Fruit fly (Drosophila melanogaster) whole organism, embryonic: ENCODE data around the gene CG32373.

Source experiments
- Blimp-1 ChIP-seq: fragments of 200-800 bp; sonication (Bioruptor generic); optimal IDR thresholded peaks from 3 replicates; lab custom pipeline; 2018; ENCODE audit warnings: missing biosample characterization, missing genetic modification characterization, mild to moderate bottlenecking, moderate library complexity, missing genetic modification reagents
- BtbVII ChIP-seq: fragments of 200-800 bp; sonication (Bioruptor generic); optimal IDR thresholded peaks from 3 replicates; lab custom pipeline; 2017; ENCODE audit warnings: missing biosample characterization, mild to moderate bottlenecking, missing genetic modification characterization
- CG10431 ChIP-seq: fragments of 200-800 bp; sonication (Bioruptor generic); optimal IDR thresholded peaks from 3 replicates; lab custom pipeline; 2018; ENCODE audit warnings: missing biosample characterization, mild to moderate bottlenecking, missing genetic modification characterization
- CG13123 ChIP-seq: fragments of 200-800 bp; sonication (Bioruptor generic); optimal IDR thresholded peaks from 2 replicates; lab custom pipeline; 2016; ENCODE audit warnings: missing biosample characterization, missing genetic modification characterization
- CG2129 ChIP-seq: fragments of 200-800 bp; sonication (Bioruptor generic); IDR thresholded peaks from 2 replicates; pipeline ENCODE4 v1.3.6; 2022; ENCODE audit warnings: missing biosample characterization, missing genetic modification characterization; ENCODE audit not compliant: partially characterized antibody
- CG2202 ChIP-seq: fragments of 200-800 bp; sonication (Bioruptor generic); optimal IDR thresholded peaks from 2 replicates; lab custom pipeline; 2018; ENCODE audit warnings: missing biosample characterization, mild to moderate bottlenecking, missing genetic modification characterization
- CG34422 ChIP-seq: fragments of 200-800 bp; sonication (Bioruptor generic); IDR thresholded peaks from 3 replicates; pipeline ENCODE4 v1.3.6; 2022; ENCODE audit warnings: missing biosample characterization, missing genetic modification characterization
- CG3838 ChIP-seq: fragments of 200-800 bp; sonication (Bioruptor generic); optimal IDR thresholded peaks from 3 replicates; lab custom pipeline; 2016; ENCODE audit warnings: missing biosample characterization, missing genetic modification characterization
- CG4282 ChIP-seq: fragments of 200-800 bp; sonication (Bioruptor generic); optimal IDR thresholded peaks from 2 replicates; lab custom pipeline; 2016; ENCODE audit warnings: missing biosample characterization, missing genetic modification characterization
- CG6254 ChIP-seq: fragments of 200-800 bp; sonication (Bioruptor generic); optimal IDR thresholded peaks from 3 replicates; lab custom pipeline; 2017; ENCODE audit warnings: mild to moderate bottlenecking, missing biosample characterization, missing genetic modification reagents, missing genetic modification characterization
- CG7556 ChIP-seq: fragments of 200-800 bp; sonication (Bioruptor generic); optimal IDR thresholded peaks from 2 replicates; lab custom pipeline; 2017; ENCODE audit warnings: missing biosample characterization, mild to moderate bottlenecking, missing genetic modification characterization
- CG7928 ChIP-seq: fragments of 200-800 bp; sonication (Bioruptor generic); optimal IDR thresholded peaks from 2 replicates; lab custom pipeline; 2017; ENCODE audit warnings: missing biosample characterization, mild to moderate bottlenecking, missing genetic modification characterization
- CG8359 ChIP-seq: fragments of 200-800 bp; sonication (Bioruptor generic); optimal IDR thresholded peaks from 2 replicates; lab custom pipeline; 2017; ENCODE audit warnings: missing biosample characterization, mild to moderate bottlenecking, missing genetic modification characterization, borderline replicate concordance
- D19B ChIP-seq: fragments of 200-800 bp; sonication (Bioruptor generic); optimal IDR thresholded peaks from 2 replicates; lab custom pipeline; 2017; ENCODE audit warnings: missing biosample characterization, mild to moderate bottlenecking, missing genetic modification characterization
- Dbx ChIP-seq: fragments of 200-800 bp; sonication (Bioruptor generic); IDR thresholded peaks from 3 replicates; pipeline ENCODE4 v1.3.6; 2022; ENCODE audit warnings: missing biosample characterization, missing genetic modification characterization
- Dfd ChIP-seq, 2 experiments: fragments of >200 bp; optimal IDR thresholded peaks; 2 replicates each; lab custom pipeline; 2017; ENCODE audit warnings: missing biosample characterization in 2 of 2, missing genetic modification characterization in 2 of 2
- Doc3 ChIP-seq: fragments of 200-800 bp; sonication (Bioruptor generic); IDR thresholded peaks from 3 replicates; pipeline ENCODE4 v1.3.6; 2022; ENCODE audit warnings: missing biosample characterization, missing genetic modification characterization; ENCODE audit not compliant: partially characterized antibody
- E2f2 ChIP-seq: fragments of 200-800 bp; sonication (Bioruptor generic); IDR thresholded peaks from 2 replicates; pipeline ENCODE4 v1.3.6; 2022; ENCODE audit warnings: missing biosample characterization, missing genetic modification characterization
- ERR ChIP-seq: fragments of 200-800 bp; sonication (Bioruptor generic); optimal IDR thresholded peaks from 2 replicates; lab custom pipeline; 2016; ENCODE audit warnings: missing biosample characterization, missing genetic modification characterization
- Gsc ChIP-seq: fragments of 200-800 bp; sonication (Bioruptor generic); IDR thresholded peaks from 2 replicates; pipeline ENCODE4 v1.3.6; 2022; ENCODE audit warnings: missing biosample characterization, missing genetic modification characterization
- MTF-1 ChIP-seq: fragments of 200-800 bp; sonication (Bioruptor generic); optimal IDR thresholded peaks from 2 replicates; lab custom pipeline; 2018; ENCODE audit warnings: missing biosample characterization, mild to moderate bottlenecking, missing genetic modification characterization, borderline replicate concordance
- Med ChIP-seq: fragments of 200-800 bp; sonication (Bioruptor generic); peaks from one replicate; lab custom pipeline; 2016; ENCODE audit warnings: missing biosample characterization, missing genetic modification characterization, mild to moderate bottlenecking, inconsistent platforms, moderate library complexity
- Opbp ChIP-seq: fragments of 200-800 bp; sonication (Bioruptor generic); IDR thresholded peaks from 3 replicates; pipeline ENCODE4 v1.3.6; 2022; ENCODE audit warnings: missing biosample characterization, missing genetic modification characterization; ENCODE audit not compliant: partially characterized antibody
- Pdp1 ChIP-seq, 2 experiments: fragments of 200-800 bp; sonication (Bioruptor generic); optimal IDR thresholded peaks; 3 replicates each; lab custom pipeline; 2016; ENCODE audit warnings: missing biosample characterization in 2 of 2, missing genetic modification characterization in 2 of 2, mild to moderate bottlenecking in 1 of 2, moderate library complexity in 1 of 2
- Ssrp ChIP-seq: fragments of 200-800 bp; sonication (Bioruptor generic); optimal IDR thresholded peaks from 2 replicates; lab custom pipeline; 2018; ENCODE audit warnings: missing biosample characterization, mild to moderate bottlenecking, missing genetic modification characterization, moderate library complexity
- Vsx1 ChIP-seq: fragments of 200-800 bp; sonication (Bioruptor generic); optimal IDR thresholded peaks from 2 replicates; lab custom pipeline; 2017; ENCODE audit warnings: missing biosample characterization, mild to moderate bottlenecking, missing genetic modification characterization, missing genetic modification reagents
- ab ChIP-seq: fragments of 200-800 bp; sonication (Bioruptor generic); optimal IDR thresholded peaks from 2 replicates; lab custom pipeline; 2016; ENCODE audit warnings: missing biosample characterization, missing genetic modification characterization
- bigmax ChIP-seq: fragments of 200-800 bp; sonication (Bioruptor generic); optimal IDR thresholded peaks from 2 replicates; lab custom pipeline; 2018; ENCODE audit warnings: missing biosample characterization, mild to moderate bottlenecking, missing genetic modification characterization
- cad ChIP-seq: fragments of >200 bp; optimal IDR thresholded peaks from 2 replicates; lab custom pipeline; 2017; ENCODE audit warnings: missing biosample characterization, missing genetic modification characterization
- caup ChIP-seq: fragments of 200-800 bp; sonication (Bioruptor generic); optimal IDR thresholded peaks from 3 replicates; lab custom pipeline; 2017; ENCODE audit warnings: missing biosample characterization, mild to moderate bottlenecking, missing genetic modification characterization, moderate library complexity; ENCODE audit not compliant: severe bottlenecking
- corto ChIP-seq: fragments of 200-800 bp; sonication (Bioruptor generic); optimal IDR thresholded peaks from 2 replicates; lab custom pipeline; 2016; ENCODE audit warnings: missing biosample characterization, mild to moderate bottlenecking, missing genetic modification characterization, moderate library complexity
- crc ChIP-seq: fragments of 200-800 bp; sonication (Bioruptor generic); optimal IDR thresholded peaks from 2 replicates; lab custom pipeline; 2016; ENCODE audit warnings: missing biosample characterization, missing genetic modification characterization
- crol ChIP-seq: fragments of 200-800 bp; sonication (Bioruptor generic); IDR thresholded peaks from 2 replicates; pipeline ENCODE4 v1.3.6; 2022; ENCODE audit warnings: missing biosample characterization, missing genetic modification characterization
- cwo ChIP-seq: fragments of 200-800 bp; sonication (Bioruptor generic); optimal IDR thresholded peaks from 3 replicates; lab custom pipeline; 2017; ENCODE audit warnings: missing biosample characterization, missing genetic modification characterization, mild to moderate bottlenecking, moderate library complexity, missing genetic modification reagents
- dan ChIP-seq: fragments of 200-800 bp; sonication (Bioruptor generic); IDR thresholded peaks from 2 replicates; pipeline ENCODE4 v1.3.6; 2022; ENCODE audit warnings: missing biosample characterization, missing genetic modification characterization
- emc ChIP-seq: fragments of 200-800 bp; sonication (Bioruptor generic); optimal IDR thresholded peaks from 2 replicates; lab custom pipeline; 2016; ENCODE audit warnings: missing biosample characterization, missing genetic modification characterization
- eve ChIP-seq, 2 experiments: fragments of >200 bp; optimal IDR thresholded peaks; 2 replicates each; lab custom pipeline; 2017; ENCODE audit warnings: missing biosample characterization in 2 of 2, missing genetic modification characterization in 2 of 2
- ewg ChIP-seq: fragments of 200-800 bp; sonication (Bioruptor generic); optimal IDR thresholded peaks from 3 replicates; lab custom pipeline; 2017; ENCODE audit warnings: mild to moderate bottlenecking, missing biosample characterization, missing genetic modification reagents, missing genetic modification characterization
- gcm2 ChIP-seq: fragments of 200-800 bp; sonication (Bioruptor generic); optimal IDR thresholded peaks from 2 replicates; lab custom pipeline; 2016; ENCODE audit warnings: missing biosample characterization, missing genetic modification characterization
- ham ChIP-seq: fragments of 200-800 bp; sonication (Bioruptor generic); IDR thresholded peaks from 2 replicates; pipeline ENCODE4 v1.3.6; 2022; ENCODE audit warnings: missing biosample characterization, missing genetic modification characterization
- lbe ChIP-seq: fragments of 200-800 bp; sonication (Bioruptor generic); optimal IDR thresholded peaks from 2 replicates; lab custom pipeline; 2016; ENCODE audit warnings: missing biosample characterization, mild to moderate bottlenecking, missing genetic modification characterization
- lov ChIP-seq, 2 experiments: fragments of 200-800 bp in 1 of 2; fragments of >200 bp in 1 of 2; sonication (Bioruptor generic) in 1 of 2; IDR thresholded peaks in 1 of 2; optimal IDR thresholded peaks in 1 of 2; 2 replicates in 1 of 2; 3 replicates in 1 of 2; pipeline versions ENCODE4 v1.3.6 to Lab custom; 2017 to 2022; ENCODE audit warnings: missing biosample characterization in 1 of 2, missing genetic modification characterization in 1 of 2
- onecut ChIP-seq: fragments of 200-800 bp; sonication (Bioruptor generic); IDR thresholded peaks from 2 replicates; pipeline ENCODE4 v1.3.6; 2022; ENCODE audit warnings: missing biosample characterization, missing genetic modification characterization
- sisA ChIP-seq: fragments of 200-800 bp; sonication (Bioruptor generic); IDR thresholded peaks from 2 replicates; pipeline ENCODE4 v1.3.6; 2022; ENCODE audit warnings: missing biosample characterization, missing genetic modification characterization
- slou ChIP-seq: fragments of 200-800 bp; sonication (Bioruptor generic); optimal IDR thresholded peaks from 3 replicates; lab custom pipeline; 2016; ENCODE audit warnings: missing biosample characterization, missing genetic modification characterization
- slp2 ChIP-seq: fragments of 200-800 bp; sonication (Bioruptor generic); optimal IDR thresholded peaks from 2 replicates; lab custom pipeline; 2016; ENCODE audit warnings: missing biosample characterization, missing genetic modification characterization
- sob ChIP-seq: fragments of 200-800 bp; sonication (Bioruptor generic); IDR thresholded peaks from 2 replicates; pipeline ENCODE4 v1.3.6; 2022; ENCODE audit warnings: missing biosample characterization, missing genetic modification characterization
- sug ChIP-seq: fragments of 200-800 bp; optimal IDR thresholded peaks from 2 replicates; lab custom pipeline; 2019; ENCODE audit warnings: missing biosample characterization, mild to moderate bottlenecking, missing genetic modification characterization, moderate library complexity
- trh ChIP-seq: fragments of 200-800 bp; sonication (Bioruptor generic); optimal IDR thresholded peaks from 2 replicates; lab custom pipeline; 2016; ENCODE audit warnings: missing biosample characterization, missing genetic modification characterization
- wdn ChIP-seq: fragments of 200-800 bp; sonication (Bioruptor generic); IDR thresholded peaks from 2 replicates; pipeline ENCODE4 v1.3.6; 2022; ENCODE audit warnings: missing biosample characterization, missing genetic modification characterization

CG32373 gene

DNA sequence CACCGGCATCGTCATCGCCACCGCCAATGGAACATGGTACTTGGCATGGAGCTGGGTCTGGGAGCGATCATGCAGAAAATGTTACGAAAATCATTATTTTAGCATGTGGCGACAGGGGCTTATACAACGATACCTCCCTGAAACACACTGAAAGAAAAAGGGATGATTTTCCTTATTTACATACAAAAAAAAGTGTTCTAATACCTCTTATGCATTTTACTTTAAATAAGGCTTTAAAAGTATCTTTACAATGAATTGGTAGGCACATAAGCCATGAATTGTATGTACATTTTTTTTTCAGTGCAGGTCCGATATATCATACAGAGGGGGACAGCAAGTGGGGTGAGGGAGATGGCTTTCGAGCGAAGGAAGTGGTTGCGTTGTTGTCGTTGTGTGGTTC, 36.1 kb upstream of the CG32373 start (continued):
- TF ChIP-seq MTF-1 (GFP tag; lab: Kevin White, UChicago) (no peak), CG6254 (no peak), CG7556 (GFP tag; lab: Kevin White, UChicago) (peak; percentile 10), gcm2 (no peak), CG34422 (no peak), CG4282 (GFP tag; lab: Kevin White, UChicago) (no peak), Dbx (GFP tag; lab: Robert Waterston, UW) (0 out of 3 replicates have a peak, but pooled peaks have one; percentile 25), corto (GFP tag; lab: Kevin White, UChicago) (peak; percentile 29), sob (no peak; the same call in 1 of the 2 replicates), Ssrp (tag; lab: Kevin White, UChicago) (peak; percentile 53), CG10431 (GFP tag; lab: Kevin White, UChicago) (no peak), cwo (GFP tag; lab: Kevin White, UChicago) (peak; percentile 29), sisA (GFP tag; lab: Robert Waterston, UW) (peak; percentile 51; the same call in 1 of the 2 replicates), lbe (GFP tag; lab: Kevin White, UChicago) (peak; percentile 55), CG2129 (GFP tag; lab: Robert Waterston, UW) (no peak), sug (tag; lab: Kevin White, UChicago) (no peak), CG2202 (no peak), CG8359 (GFP tag; lab: Kevin White, UChicago) (no peak), crc (GFP tag; lab: Kevin White, UChicago) (no peak), Opbp (GFP tag; lab: Robert Waterston, UW) (no peak), lov (optimal IDR thresholded peaks at IDR 0.05; lab: Kevin White, UChicago) (no peak), lov (GFP tag; IDR thresholded peaks at IDR 0.05; lab: Robert Waterston, UW) (no peak), Blimp-1 (GFP tag; lab: Kevin White, UChicago) (peak; percentile 58), Vsx1 (no peak), CG13123 (GFP tag; lab: Kevin White, UChicago) (no peak), CG3838 (no peak), D19B (no peak), ab (GFP tag; lab: Kevin White, UChicago) (no peak), trh (GFP tag; lab: Kevin White, UChicago) (no peak), cad (GFP tag; lab: Kevin White, UChicago) (no peak), crol (no peak), ham (no peak), Doc3 (GFP tag; lab: Robert Waterston, UW) (no peak), caup (GFP tag; lab: Kevin White, UChicago) (no peak), slp2 (no peak), onecut (GFP tag; lab: Robert Waterston, UW) (no peak), eve (GFP tag; optimal IDR thresholded peaks at IDR 0.05; lab: Kevin White, UChicago) (peak in 1 of 2 experiments; percentile 44), Dfd (GFP tag; optimal IDR thresholded peaks at IDR 0.05; lab: Kevin White, UChicago) (no peak), Med (peak; percentile 82), bigmax (GFP tag; lab: Kevin White, UChicago) (no peak), Pdp1 (GFP tag; optimal IDR thresholded peaks at IDR 0.05; lab: Kevin White, UChicago) (peak; percentile 39 to 65), slou (GFP tag; lab: Kevin White, UChicago) (no peak), ERR (GFP tag; lab: Kevin White, UChicago) (no peak), BtbVII (GFP tag; lab: Kevin White, UChicago) (no peak), wdn (no peak), ewg (GFP tag; lab: Kevin White, UChicago) (no peak), CG7928 (GFP tag; lab: Kevin White, UChicago) (no peak), dan (GFP tag; lab: Robert Waterston, UW) (no peak), Gsc (GFP tag; lab: Robert Waterston, UW) (no peak), emc (no peak), E2f2 (GFP tag; lab: Robert Waterston, UW) (no peak)
